Worm (Caenorhabditis elegans) whole organism, young adult: ENCODE results near the gene Y66A7A.4.

ENCODE experiments used
- F33H1.4 ChIP-seq: fragments of 200-800 bp; sonication (Bioruptor generic); IDR thresholded peaks from 2 replicates; pipeline ENCODE4 v1.3.6; 2022; ENCODE audit warnings: missing genetic modification reagents, missing genetic modification characterization, missing compliant biosample characterization
- cebp-1 ChIP-seq, 2 experiments: fragments of 200-800 bp in 1 of 2; sonication (Bioruptor generic) in 1 of 2; sonication (generic microtip) in 1 of 2; IDR thresholded peaks in 1 of 2; optimal IDR thresholded peaks in 1 of 2; 2 replicates each; pipeline versions ENCODE4 v1.3.6 to Lab custom; 2017 to 2022; ENCODE audit warnings: missing compliant biosample characterization in 2 of 2, missing genetic modification characterization in 2 of 2, mild to moderate bottlenecking in 1 of 2, missing genetic modification reagents in 1 of 2, moderate library complexity in 1 of 2
- gei-17 ChIP-seq: fragments of 200-800 bp; sonication (Bioruptor generic); optimal IDR thresholded peaks from 2 replicates; lab custom pipeline; 2018; ENCODE audit warnings: mild to moderate bottlenecking, missing genetic modification characterization, missing compliant biosample characterization
- hrde-1 ChIP-seq: sonication (generic microtip); optimal IDR thresholded peaks from 2 replicates; lab custom pipeline; 2016; ENCODE audit warnings: missing genetic modification characterization, mild to moderate bottlenecking, missing compliant biosample characterization, moderate library complexity, missing genotype, missing genetic modification reagents, borderline replicate concordance
- hsf-1 ChIP-seq: fragments of 200-800 bp; sonication (Bioruptor generic); IDR thresholded peaks from 2 replicates; pipeline ENCODE4 v1.3.6; 2022; ENCODE audit warnings: missing genetic modification reagents, missing genetic modification characterization, missing compliant biosample characterization
- lsl-1 ChIP-seq: fragments of 200-800 bp; sonication (Bioruptor generic); optimal IDR thresholded peaks from 2 replicates; lab custom pipeline; 2018; ENCODE audit warnings: mild to moderate bottlenecking, missing genetic modification characterization, moderate library complexity, missing compliant biosample characterization
- madf-3 ChIP-seq: fragments of 200-800 bp; sonication (Bioruptor generic); IDR thresholded peaks from 2 replicates; pipeline ENCODE4 v1.3.6; 2022; ENCODE audit warnings: missing genetic modification reagents, missing genetic modification characterization, missing compliant biosample characterization
- snpc-1.3 ChIP-seq: sonication (generic microtip); optimal IDR thresholded peaks from 2 replicates; lab custom pipeline; 2017; ENCODE audit warnings: missing genetic modification characterization, mild to moderate bottlenecking, missing compliant biosample characterization, antibody characterized with exemption, moderate library complexity, missing genotype, missing genetic modification reagents; ENCODE audit not compliant: insufficient read depth
- snpc-4 ChIP-seq, 5 experiments: fragments of 150-350 bp in 1 of 5; sonication (generic microtip) in 4 of 5; optimal IDR thresholded peaks; 2 replicates each; lab custom pipeline; 2014 to 2018; ENCODE audit warnings: missing genetic modification characterization in 5 of 5, missing biosample characterization in 3 of 5, antibody characterized with exemption in 2 of 5, mild to moderate bottlenecking in 2 of 5, missing compliant biosample characterization in 2 of 5, missing genotype in 2 of 5, moderate library complexity in 2 of 5, missing genetic modification reagents in 1 of 5
- sptf-2 ChIP-seq: fragments of 200-800 bp; sonication (Bioruptor generic); optimal IDR thresholded peaks from 2 replicates; lab custom pipeline; 2018; ENCODE audit warnings: mild to moderate bottlenecking, missing genetic modification characterization, missing compliant biosample characterization
- unc-130 ChIP-seq: sonication (generic microtip); optimal IDR thresholded peaks from 2 replicates; lab custom pipeline; 2016; ENCODE audit warnings: missing genetic modification reagents, missing genetic modification characterization, missing compliant biosample characterization
- unc-62 ChIP-seq: fragments of 150-350 bp; optimal IDR thresholded peaks from 2 replicates; lab custom pipeline; 2014; ENCODE audit warnings: missing biosample characterization, missing genetic modification reagents, missing genetic modification characterization

ce11 chrIII:11573921-11574320 is 38.5 kb upstream of the Y66A7A.4 start, which contains the start of gene Y66D12A.8:
- TF ChIP-seq gei-17 (no peak), unc-130 (GFP tag; lab: Kevin White, UChicago) (no peak), lsl-1 (GFP tag; lab: Kevin White, UChicago) (no peak), cebp-1 (GFP tag; IDR thresholded peaks at IDR 0.05; lab: Robert Waterston, UW) (no peak), cebp-1 (tag; optimal IDR thresholded peaks at IDR 0.05; lab: Kevin White, UChicago) (no peak), snpc-4 (GFP tag; optimal IDR thresholded peaks at IDR 0.05; lab: Kevin White, UChicago) (no peak), snpc-4 (tag; optimal IDR thresholded peaks at IDR 0.05; lab: Kevin White, UChicago) (no peak), madf-3 (GFP tag; lab: Robert Waterston, UW) (no peak), sptf-2 (GFP tag; lab: Kevin White, UChicago) (no peak), unc-62 (no peak), F33H1.4 (GFP tag; lab: Robert Waterston, UW) (no peak), hsf-1 (GFP tag; lab: Robert Waterston, UW) (no peak), snpc-1.3 (no peak), hrde-1 (tag; lab: Kevin White, UChicago) (no peak)
